Worm (Caenorhabditis elegans): ENCODE results near the gene rilp-1.

- no peak for TF ChIP-seq him-1 (tag; optimal IDR thresholded peaks at IDR 0.05)
- no peak for TF ChIP-seq W03F9.2 (tag; optimal IDR thresholded peaks at IDR 0.05)
- TF ChIP-seq dao-5 (tag; optimal IDR thresholded peaks at IDR 0.05), result no peak
Observed at ce11 chrIII:3634873-3635272, 1.1 kb upstream of the rilp-1 start.

Data from whole organism, L4/young adult.